Worm (Caenorhabditis elegans) whole organism, L2 larva: Measurements from ENCODE around the gene fbxl-1.

ENCODE experiments used
- C34F6.9 ChIP-seq: fragments of 150-350 bp; optimal IDR thresholded peaks from 2 replicates; lab custom pipeline; 2014; ENCODE audit warnings: missing biosample characterization, missing genetic modification characterization
- R02D3.7 ChIP-seq: fragments of 150-350 bp; optimal IDR thresholded peaks from 2 replicates; lab custom pipeline; 2014; ENCODE audit warnings: missing biosample characterization, missing genetic modification characterization
- ZK546.5 ChIP-seq: sonication (generic microtip); optimal IDR thresholded peaks from 2 replicates; lab custom pipeline; 2017; ENCODE audit warnings: missing biosample characterization, missing genetic modification characterization
- alr-1 ChIP-seq: fragments of 150-350 bp; optimal IDR thresholded peaks from 2 replicates; lab custom pipeline; 2014; ENCODE audit warnings: missing biosample characterization, missing genetic modification characterization
- ama-1 ChIP-seq: fragments of 150-350 bp; optimal IDR thresholded peaks from 2 replicates; lab custom pipeline; 2018; ENCODE audit warnings: inconsistent platforms
- blmp-1 ChIP-seq: sonication (generic microtip); optimal IDR thresholded peaks from 2 replicates; lab custom pipeline; 2017; ENCODE audit warnings: missing genetic modification characterization, mild to moderate bottlenecking, missing compliant biosample characterization, antibody characterized with exemption, moderate library complexity; ENCODE audit not compliant: insufficient read depth
- ceh-16 ChIP-seq: fragments of 150-350 bp; optimal IDR thresholded peaks from 2 replicates; lab custom pipeline; 2014; ENCODE audit warnings: missing biosample characterization, missing genetic modification characterization
- ceh-82 ChIP-seq: fragments of 150-350 bp; optimal IDR thresholded peaks from 2 replicates; lab custom pipeline; 2014; ENCODE audit warnings: missing biosample characterization, missing genetic modification characterization
- crh-2 ChIP-seq: sonication (generic microtip); optimal IDR thresholded peaks from 2 replicates; lab custom pipeline; 2017; ENCODE audit warnings: missing biosample characterization, missing genetic modification characterization
- dmd-4 ChIP-seq: sonication (generic microtip); optimal IDR thresholded peaks from 2 replicates; lab custom pipeline; 2017; ENCODE audit warnings: missing biosample characterization, missing genetic modification characterization
- egl-27 ChIP-seq: sonication (generic microtip); optimal IDR thresholded peaks from 3 replicates; lab custom pipeline; 2017; ENCODE audit warnings: missing biosample characterization, missing genetic modification reagents, missing genetic modification characterization
- elt-1 ChIP-seq: fragments of 150-350 bp; optimal IDR thresholded peaks from 2 replicates; lab custom pipeline; 2014; ENCODE audit warnings: missing biosample characterization, missing genetic modification characterization
- elt-3 ChIP-seq: sonication (generic microtip); optimal IDR thresholded peaks from 2 replicates; lab custom pipeline; 2017; ENCODE audit warnings: missing biosample characterization, missing genetic modification characterization
- fos-1 ChIP-seq: fragments of 150-350 bp; optimal IDR thresholded peaks from 2 replicates; lab custom pipeline; 2014; ENCODE audit warnings: missing biosample characterization, missing genetic modification characterization
- gmeb-1 ChIP-seq: fragments of 150-350 bp; optimal IDR thresholded peaks from 2 replicates; lab custom pipeline; 2014; ENCODE audit warnings: missing biosample characterization, missing genetic modification characterization
- lin-11 ChIP-seq: fragments of 150-350 bp; sonication (generic microtip); optimal IDR thresholded peaks from 2 replicates; lab custom pipeline; 2014; ENCODE audit warnings: missing biosample characterization, missing genetic modification characterization, inconsistent platforms, mixed read lengths
- lin-13 ChIP-seq: fragments of 150-350 bp; optimal IDR thresholded peaks from 2 replicates; lab custom pipeline; 2014; ENCODE audit warnings: missing biosample characterization, missing genetic modification reagents, missing genetic modification characterization
- lin-39 ChIP-seq: fragments of 150-350 bp; optimal IDR thresholded peaks from 2 replicates; lab custom pipeline; 2014; ENCODE audit warnings: missing biosample characterization, missing genetic modification reagents, missing genetic modification characterization
- lsy-2 ChIP-seq, 2 experiments: fragments of 150-350 bp in 1 of 2; sonication (generic microtip) in 1 of 2; optimal IDR thresholded peaks; 2 replicates each; lab custom pipeline; 2014 to 2017; ENCODE audit warnings: missing biosample characterization in 2 of 2, missing genetic modification characterization in 2 of 2
- mab-5 ChIP-seq: fragments of 150-350 bp; optimal IDR thresholded peaks from 2 replicates; lab custom pipeline; 2014; ENCODE audit warnings: missing biosample characterization, missing genetic modification characterization
- mdl-1 ChIP-seq, 2 experiments: fragments of 150-350 bp in 1 of 2; sonication (generic microtip) in 1 of 2; optimal IDR thresholded peaks; 2 replicates each; lab custom pipeline; 2017; ENCODE audit warnings: missing biosample characterization in 2 of 2, missing genetic modification characterization in 2 of 2
- nhr-10 ChIP-seq: sonication (generic microtip); optimal IDR thresholded peaks from 2 replicates; lab custom pipeline; 2017; ENCODE audit warnings: missing biosample characterization, missing genetic modification characterization
- nhr-11 ChIP-seq: fragments of 150-350 bp; optimal IDR thresholded peaks from 2 replicates; lab custom pipeline; 2014; ENCODE audit warnings: missing biosample characterization, missing genetic modification characterization
- nhr-12 ChIP-seq: fragments of 150-350 bp; optimal IDR thresholded peaks from 2 replicates; lab custom pipeline; 2014; ENCODE audit warnings: missing biosample characterization, missing genetic modification characterization
- nhr-129 ChIP-seq: fragments of 150-350 bp; optimal IDR thresholded peaks from 2 replicates; lab custom pipeline; 2014; ENCODE audit warnings: missing biosample characterization, missing genetic modification characterization
- nhr-23 ChIP-seq: fragments of 150-350 bp; optimal IDR thresholded peaks from 2 replicates; lab custom pipeline; 2014; ENCODE audit warnings: missing biosample characterization, missing genetic modification reagents, missing genetic modification characterization
- nhr-237 ChIP-seq: fragments of 150-350 bp; optimal IDR thresholded peaks from 2 replicates; lab custom pipeline; 2014; ENCODE audit warnings: missing biosample characterization, missing genetic modification characterization
- nhr-25 ChIP-seq: fragments of 150-350 bp; sonication (generic microtip); optimal IDR thresholded peaks from 3 replicates; lab custom pipeline; 2014; ENCODE audit warnings: missing biosample characterization, missing genetic modification characterization
- nhr-6 ChIP-seq: fragments of 150-350 bp; optimal IDR thresholded peaks from 2 replicates; lab custom pipeline; 2014; ENCODE audit warnings: missing biosample characterization, missing genetic modification characterization
- nhr-77 ChIP-seq: fragments of 150-350 bp; optimal IDR thresholded peaks from 2 replicates; lab custom pipeline; 2014; ENCODE audit warnings: missing biosample characterization, missing genetic modification characterization
- peb-1 ChIP-seq: fragments of 150-350 bp; optimal IDR thresholded peaks from 2 replicates; lab custom pipeline; 2014; ENCODE audit warnings: missing biosample characterization, missing genetic modification characterization
- sem-4 ChIP-seq: fragments of 150-350 bp; optimal IDR thresholded peaks from 2 replicates; lab custom pipeline; 2014; ENCODE audit warnings: missing biosample characterization, missing genetic modification reagents, missing genetic modification characterization
- skn-1 ChIP-seq: sonication (generic microtip); optimal IDR thresholded peaks from 2 replicates; lab custom pipeline; 2017; ENCODE audit warnings: missing biosample characterization, missing genetic modification characterization
- sma-3 ChIP-seq: sonication (generic microtip); optimal IDR thresholded peaks from 2 replicates; lab custom pipeline; 2016; ENCODE audit warnings: missing genetic modification reagents, missing genetic modification characterization, missing compliant biosample characterization
- sma-9 ChIP-seq, 2 experiments: fragments of 150-350 bp in 1 of 2; sonication (generic microtip) in 1 of 2; optimal IDR thresholded peaks; 2 replicates each; lab custom pipeline; 2014 to 2016; ENCODE audit warnings: missing genetic modification characterization in 2 of 2, mild to moderate bottlenecking in 1 of 2, missing biosample characterization in 1 of 2, missing compliant biosample characterization in 1 of 2, missing genetic modification reagents in 1 of 2, moderate library complexity in 1 of 2
- snpc-4 ChIP-seq: fragments of 150-350 bp; optimal IDR thresholded peaks from 2 replicates; lab custom pipeline; 2014; ENCODE audit warnings: missing biosample characterization, missing genetic modification characterization
- unc-39 ChIP-seq: fragments of 150-350 bp; optimal IDR thresholded peaks from 2 replicates; lab custom pipeline; 2014; ENCODE audit warnings: missing biosample characterization, missing genetic modification characterization
- unc-55 ChIP-seq: fragments of 150-350 bp; sonication (generic microtip); optimal IDR thresholded peaks from 3 replicates; lab custom pipeline; 2014; ENCODE audit warnings: missing biosample characterization, missing genetic modification reagents, missing genetic modification characterization
- unc-62 ChIP-seq: fragments of 150-350 bp; optimal IDR thresholded peaks from 2 replicates; lab custom pipeline; 2014; ENCODE audit warnings: missing biosample characterization, missing genetic modification reagents, missing genetic modification characterization
- zag-1 ChIP-seq: fragments of 150-350 bp; optimal IDR thresholded peaks from 2 replicates; lab custom pipeline; 2014; ENCODE audit warnings: missing biosample characterization, missing genetic modification characterization
- ztf-1 ChIP-seq: fragments of 200-800 bp; sonication (Bioruptor generic); conservative IDR thresholded peaks from 2 replicates; pipeline ENCODE4 v1.3.6; 2022; ENCODE audit warnings: missing genetic modification characterization, missing compliant biosample characterization
- ztf-4 ChIP-seq: fragments of 150-350 bp; optimal IDR thresholded peaks from 2 replicates; lab custom pipeline; 2014; ENCODE audit warnings: missing biosample characterization, missing genetic modification characterization

fbxl-1 gene

DNA sequence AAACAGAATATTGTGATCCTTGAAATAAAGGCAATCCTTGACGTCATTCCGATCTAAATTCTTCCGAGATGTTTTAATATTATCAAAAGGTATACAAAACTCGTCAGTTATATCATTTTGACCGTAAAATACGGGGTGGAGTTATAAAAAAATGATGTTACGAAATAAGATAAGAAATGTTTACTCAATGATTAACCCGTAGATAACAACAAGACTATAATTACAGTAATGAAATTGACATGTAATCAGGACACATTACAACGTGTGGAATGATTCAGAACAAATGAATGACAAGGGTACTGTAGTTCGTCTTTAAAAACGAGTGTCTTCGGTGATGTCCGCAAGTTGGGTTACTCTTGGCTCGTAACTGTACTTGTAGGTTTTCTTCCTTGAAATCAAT lies 10.2 kb downstream of the fbxl-1 start, which contains the start of gene tsp-2:
Gene tsp-2, minus strand, starts transcription at position 109 of the 400 bp plus-strand sequence.
- TF ChIP-seq lin-13 (GFP tag; lab: Kevin White, UChicago) (no peak), gmeb-1 (peak; percentile 3), dmd-4 (tag; lab: Kevin White, UChicago) (no peak), fos-1 (tag; lab: Kevin White, UChicago) (peak; percentile 93), ama-1 (lab: Kevin White, UChicago) (no peak), nhr-129 (tag; lab: Kevin White, UChicago) (no peak), lsy-2 (tag; optimal IDR thresholded peaks at IDR 0.05; lab: Kevin White, UChicago) (peak in 1 of 2 experiments; percentile 2)

DNA sequence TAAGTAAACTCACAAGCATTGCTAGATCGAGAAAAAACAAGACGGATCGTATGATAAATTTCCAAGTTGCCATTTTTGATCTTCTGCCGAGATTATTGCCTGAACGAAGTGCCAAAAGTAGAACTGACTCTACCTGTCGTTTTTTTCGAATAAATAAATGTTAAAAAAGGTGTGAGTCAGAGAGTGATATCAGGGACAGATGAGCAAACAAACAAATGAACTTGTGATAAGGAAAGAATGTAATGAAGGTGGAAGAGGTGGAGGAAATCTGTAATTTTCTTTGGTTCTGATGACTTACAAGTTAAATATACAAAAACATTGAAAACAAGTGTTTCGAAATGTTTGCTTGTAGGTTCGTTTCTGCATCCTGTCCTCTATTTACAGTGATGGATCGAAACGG lies 11.7 kb downstream of the fbxl-1 start, which contains the start of gene tsp-1:
Gene tsp-1, minus strand, starts transcription at position 99 of the 400 bp plus-strand sequence.
- TF ChIP-seq sma-9 (GFP tag; optimal IDR thresholded peaks at IDR 0.05; lab: Kevin White, UChicago) = no peak
- TF ChIP-seq sma-9 (tag; optimal IDR thresholded peaks at IDR 0.05; lab: Kevin White, UChicago) = no peak
- TF ChIP-seq dmd-4 (tag; lab: Kevin White, UChicago) = no peak
- peak; percentile 69 for TF ChIP-seq fos-1 (tag; lab: Kevin White, UChicago)
- no peak for TF ChIP-seq ztf-1

DNA sequence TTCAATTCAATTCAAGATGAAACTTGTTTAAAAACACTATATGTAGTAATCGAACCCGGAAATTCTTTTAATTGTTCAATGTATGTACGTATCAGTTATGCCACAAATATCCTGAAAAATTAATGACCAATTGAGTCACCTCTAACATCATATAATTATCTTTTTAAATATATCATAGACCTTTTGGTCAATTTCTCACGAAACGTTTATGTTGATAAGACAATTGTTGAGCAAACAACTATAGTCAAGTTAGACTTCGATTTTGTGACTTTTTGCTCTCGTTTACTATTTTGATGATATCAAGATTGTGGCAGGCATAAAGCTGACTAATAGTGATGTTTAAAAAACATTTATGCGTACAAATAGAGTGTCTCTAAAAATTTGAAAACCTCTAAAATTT lies 12.6 kb downstream of the fbxl-1 start:
- TF ChIP-seq mab-5 (tag; lab: Kevin White, UChicago) = no peak
- TF ChIP-seq fos-1 (tag; lab: Kevin White, UChicago) = peak; percentile 93
- no peak for TF ChIP-seq lin-39 (tag; lab: Kevin White, UChicago)

DNA sequence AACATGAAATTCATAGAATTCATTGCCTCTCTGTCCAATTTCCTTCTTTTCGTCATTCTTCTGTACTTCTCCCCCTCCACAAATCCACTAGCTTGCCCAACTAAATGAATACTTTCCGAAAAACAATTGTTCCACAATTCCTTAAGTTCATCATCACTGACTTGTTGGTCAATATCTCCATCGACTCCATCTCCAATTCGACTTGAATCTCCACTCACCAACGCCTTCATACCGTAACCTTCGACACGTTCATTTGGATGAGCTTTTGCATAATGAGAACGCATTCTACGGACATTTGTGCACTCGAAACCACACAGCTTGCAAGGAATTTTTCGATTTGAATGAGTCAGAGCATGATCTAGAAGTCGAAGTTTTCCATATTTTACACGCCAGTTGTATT lies 13.3 kb downstream of the fbxl-1 start:
- no peak for TF ChIP-seq elt-1 (tag; lab: Kevin White, UChicago)
- TF ChIP-seq R02D3.7 = no peak
- no peak for TF ChIP-seq ceh-82 (tag; lab: Kevin White, UChicago)
- TF ChIP-seq blmp-1 = no peak
- TF ChIP-seq nhr-6 = no peak
- no peak for TF ChIP-seq nhr-10 (tag; lab: Kevin White, UChicago)
- TF ChIP-seq unc-39 (tag; lab: Kevin White, UChicago) = no peak
- no peak for TF ChIP-seq nhr-237 (tag; lab: Kevin White, UChicago)
- no peak for TF ChIP-seq unc-55 (GFP tag; lab: Kevin White, UChicago)
- no peak for TF ChIP-seq nhr-23
- no peak for TF ChIP-seq nhr-12 (tag; lab: Kevin White, UChicago)
- TF ChIP-seq sma-3 = no peak
- no peak for TF ChIP-seq lin-39 (tag; lab: Kevin White, UChicago)
- no peak for TF ChIP-seq fos-1 (tag; lab: Kevin White, UChicago)
- TF ChIP-seq egl-27 (tag; lab: Kevin White, UChicago) = no peak
- no peak for TF ChIP-seq nhr-25 (tag; lab: Kevin White, UChicago)
- TF ChIP-seq C34F6.9 (tag; lab: Kevin White, UChicago) = no peak
- no peak for TF ChIP-seq peb-1 (tag; lab: Kevin White, UChicago)
- TF ChIP-seq alr-1 (tag; lab: Kevin White, UChicago) = no peak

DNA sequence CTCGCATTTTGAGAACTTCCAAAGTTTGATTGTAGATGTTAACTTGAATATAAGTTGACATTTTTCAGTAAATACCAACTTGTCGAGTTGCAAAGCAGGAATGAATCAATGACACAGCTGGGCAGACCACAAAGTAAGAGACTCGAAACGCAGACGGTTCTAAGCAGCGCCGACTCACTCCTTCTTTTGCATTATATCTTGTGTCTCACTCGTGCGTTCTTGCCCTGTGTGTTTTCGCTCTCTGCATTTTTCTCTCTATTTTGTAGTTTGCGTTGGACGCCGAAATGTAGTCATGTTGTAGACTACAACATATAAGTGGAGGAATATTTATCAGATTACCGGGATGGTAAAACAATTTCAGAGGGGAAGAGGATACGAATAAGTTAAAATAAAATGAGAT lies 15.2 kb downstream of the fbxl-1 start, which contains the start of gene C02F5.12:
Gene C02F5.12, minus strand, starts transcription at position 221 of the 400 bp plus-strand sequence.
- no peak for TF ChIP-seq ceh-82 (tag; lab: Kevin White, UChicago)
- no peak for TF ChIP-seq unc-62 (GFP tag; lab: Kevin White, UChicago)
- TF ChIP-seq lin-13 (GFP tag; lab: Kevin White, UChicago) = peak; percentile 8
- TF ChIP-seq zag-1 (tag; lab: Kevin White, UChicago) = no peak
- TF ChIP-seq crh-2 (tag; lab: Kevin White, UChicago) = peak; percentile 10
- TF ChIP-seq ama-1 (lab: Kevin White, UChicago) = no peak
- peak in 1 of 2 experiments; percentile 44 for TF ChIP-seq lsy-2 (tag; optimal IDR thresholded peaks at IDR 0.05; lab: Kevin White, UChicago)
- no peak for TF ChIP-seq nhr-237 (tag; lab: Kevin White, UChicago)
- peak; percentile 43 for TF ChIP-seq C34F6.9 (tag; lab: Kevin White, UChicago)
- TF ChIP-seq nhr-6 = no peak
- TF ChIP-seq egl-27 (tag; lab: Kevin White, UChicago) = no peak
- no peak for TF ChIP-seq mdl-1 (tag; optimal IDR thresholded peaks at IDR 0.05; lab: Kevin White, UChicago)
- peak; percentile 38 for TF ChIP-seq fos-1 (tag; lab: Kevin White, UChicago)
- no peak for TF ChIP-seq nhr-11 (tag; lab: Kevin White, UChicago)
- TF ChIP-seq ztf-4 (tag; lab: Kevin White, UChicago) = no peak
- no peak for TF ChIP-seq unc-55 (GFP tag; lab: Kevin White, UChicago)
- TF ChIP-seq lin-11 (tag; lab: Kevin White, UChicago) = no peak
- no peak for TF ChIP-seq nhr-10 (tag; lab: Kevin White, UChicago)
- TF ChIP-seq unc-39 (tag; lab: Kevin White, UChicago) = no peak
- TF ChIP-seq skn-1 (tag; lab: Kevin White, UChicago) = no peak
- TF ChIP-seq R02D3.7 = no peak
- no peak for TF ChIP-seq ceh-16 (tag; lab: Kevin White, UChicago)
- no peak for TF ChIP-seq lin-39 (tag; lab: Kevin White, UChicago)
- TF ChIP-seq nhr-12 (tag; lab: Kevin White, UChicago) = no peak
- no peak for TF ChIP-seq nhr-25 (tag; lab: Kevin White, UChicago)
- no peak for TF ChIP-seq sem-4 (tag; lab: Kevin White, UChicago)
- TF ChIP-seq sma-9 (GFP tag; optimal IDR thresholded peaks at IDR 0.05; lab: Kevin White, UChicago) = peak; percentile 7
- TF ChIP-seq sma-9 (tag; optimal IDR thresholded peaks at IDR 0.05; lab: Kevin White, UChicago) = no peak
- TF ChIP-seq ztf-1 = no peak
- no peak for TF ChIP-seq alr-1 (tag; lab: Kevin White, UChicago)
- no peak for TF ChIP-seq peb-1 (tag; lab: Kevin White, UChicago)
- peak; percentile 51 for TF ChIP-seq nhr-129 (tag; lab: Kevin White, UChicago)
- TF ChIP-seq nhr-77 (tag; lab: Kevin White, UChicago) = no peak
- TF ChIP-seq elt-3 (tag; lab: Kevin White, UChicago) = no peak
- no peak for TF ChIP-seq snpc-4
- no peak for TF ChIP-seq ZK546.5
